Worm (Caenorhabditis elegans) whole organism, midembryonic: ENCODE data around the gene fipr-28.

Experiments used
- T22C8.4 ChIP-seq: fragments of 200-800 bp; sonication (Bioruptor generic); IDR thresholded peaks from 2 replicates; pipeline ENCODE4 v1.3.6; 2022; ENCODE audit warnings: missing genetic modification characterization, missing compliant biosample characterization
- cog-1 ChIP-seq: sonication (generic microtip); optimal IDR thresholded peaks from 2 replicates; lab custom pipeline; 2016; ENCODE audit warnings: missing genetic modification characterization, missing compliant biosample characterization
- flt-1 ChIP-seq: fragments of 200-800 bp; sonication (Bioruptor generic); IDR thresholded peaks from 2 replicates; pipeline ENCODE4 v1.3.6; 2022; ENCODE audit warnings: missing genetic modification characterization, missing compliant biosample characterization
- klf-2 ChIP-seq: fragments of 200-800 bp; sonication (Bioruptor generic); conservative IDR thresholded peaks from 2 replicates; pipeline ENCODE4 v1.3.6; 2022; ENCODE audit warnings: missing genetic modification reagents, missing genetic modification characterization, missing compliant biosample characterization
- med-1 ChIP-seq: sonication (generic microtip); optimal IDR thresholded peaks from 2 replicates; lab custom pipeline; 2017; ENCODE audit warnings: missing genetic modification characterization, mild to moderate bottlenecking, missing compliant biosample characterization, antibody characterized with exemption, missing genetic modification reagents; ENCODE audit not compliant: insufficient read depth
- ref-1 ChIP-seq: fragments of 200-800 bp; sonication (Bioruptor generic); conservative IDR thresholded peaks from 2 replicates; pipeline ENCODE4 v1.3.6; 2022; ENCODE audit warnings: missing genetic modification reagents, missing genetic modification characterization, missing compliant biosample characterization
- tab-1 ChIP-seq: fragments of 200-800 bp; sonication (Bioruptor generic); IDR thresholded peaks from 2 replicates; pipeline ENCODE4 v1.3.6; 2022; ENCODE audit warnings: missing genetic modification characterization, missing compliant biosample characterization
- ztf-23 ChIP-seq: fragments of 200-800 bp; sonication (Bioruptor generic); IDR thresholded peaks from 2 replicates; pipeline ENCODE4 v1.3.6; 2022; ENCODE audit warnings: missing genetic modification reagents, missing genetic modification characterization, missing compliant biosample characterization
- ztf-29 ChIP-seq: fragments of 200-800 bp; sonication (Bioruptor generic); IDR thresholded peaks from 2 replicates; pipeline ENCODE4 v1.3.6; 2022; ENCODE audit warnings: missing genetic modification reagents, missing genetic modification characterization, missing compliant biosample characterization

- TF ChIP-seq ztf-23 (0 out of 2 replicates have a peak, but pooled peaks have one; percentile 15), cog-1 (tag; lab: Kevin White, UChicago) (peak; percentile 50), flt-1 (GFP tag; lab: Robert Waterston, UW) (no peak), ztf-29 (GFP tag; lab: Robert Waterston, UW) (no peak), tab-1 (GFP tag; lab: Robert Waterston, UW) (no peak), klf-2 (no peak), T22C8.4 (0 out of 2 replicates have a peak, but pooled peaks have one; percentile 38), med-1 (GFP tag; lab: Kevin White, UChicago) (no peak), ref-1 (GFP tag; lab: Robert Waterston, UW) (no peak)
Observed at ce11 chrIV:16656232-16656631, 28.5 kb downstream of the fipr-28 start, which contains the start of gene tsr-2.
